Worm (Caenorhabditis elegans): ENCODE measurements around the gene stip-1.

- no peak for TF ChIP-seq lin-39 (tag; optimal IDR thresholded peaks at IDR 0.05)
- no peak for TF ChIP-seq tbx-2 (tag; optimal IDR thresholded peaks at IDR 0.05)
- TF ChIP-seq egl-27 (tag; optimal IDR thresholded peaks at IDR 0.05): no peak
- no peak for TF ChIP-seq unc-62 (GFP tag; optimal IDR thresholded peaks at IDR 0.05)
Measured at ce11 chrII:10317007-10317406, 32.8 kb downstream of the stip-1 start, which contains the start of gene M02G9.4.
